Worm (Caenorhabditis elegans) whole organism, L2 larva: ENCODE results near the gene H12D21.11.

Experiments used
- R02D3.7 ChIP-seq: fragments of 150-350 bp; optimal IDR thresholded peaks from 2 replicates; lab custom pipeline; 2014; ENCODE audit warnings: missing biosample characterization, missing genetic modification characterization
- alr-1 ChIP-seq: fragments of 150-350 bp; optimal IDR thresholded peaks from 2 replicates; lab custom pipeline; 2014; ENCODE audit warnings: missing biosample characterization, missing genetic modification characterization
- aly-2 ChIP-seq: fragments of 150-350 bp; optimal IDR thresholded peaks from 2 replicates; lab custom pipeline; 2014; ENCODE audit warnings: missing biosample characterization, missing genetic modification characterization
- ceh-16 ChIP-seq: fragments of 150-350 bp; optimal IDR thresholded peaks from 2 replicates; lab custom pipeline; 2014; ENCODE audit warnings: missing biosample characterization, missing genetic modification characterization
- ceh-82 ChIP-seq: fragments of 150-350 bp; optimal IDR thresholded peaks from 2 replicates; lab custom pipeline; 2014; ENCODE audit warnings: missing biosample characterization, missing genetic modification characterization
- crh-2 ChIP-seq: sonication (generic microtip); optimal IDR thresholded peaks from 2 replicates; lab custom pipeline; 2017; ENCODE audit warnings: missing biosample characterization, missing genetic modification characterization
- dmd-4 ChIP-seq: sonication (generic microtip); optimal IDR thresholded peaks from 2 replicates; lab custom pipeline; 2017; ENCODE audit warnings: missing biosample characterization, missing genetic modification characterization
- egl-27 ChIP-seq: sonication (generic microtip); optimal IDR thresholded peaks from 3 replicates; lab custom pipeline; 2017; ENCODE audit warnings: missing biosample characterization, missing genetic modification reagents, missing genetic modification characterization
- fos-1 ChIP-seq: fragments of 150-350 bp; optimal IDR thresholded peaks from 2 replicates; lab custom pipeline; 2014; ENCODE audit warnings: missing biosample characterization, missing genetic modification characterization
- gmeb-1 ChIP-seq: fragments of 150-350 bp; optimal IDR thresholded peaks from 2 replicates; lab custom pipeline; 2014; ENCODE audit warnings: missing biosample characterization, missing genetic modification characterization
- lin-11 ChIP-seq: fragments of 150-350 bp; sonication (generic microtip); optimal IDR thresholded peaks from 2 replicates; lab custom pipeline; 2014; ENCODE audit warnings: missing biosample characterization, missing genetic modification characterization, inconsistent platforms, mixed read lengths
- mab-5 ChIP-seq: fragments of 150-350 bp; optimal IDR thresholded peaks from 2 replicates; lab custom pipeline; 2014; ENCODE audit warnings: missing biosample characterization, missing genetic modification characterization
- mbf-1 ChIP-seq: sonication (generic microtip); optimal IDR thresholded peaks from 2 replicates; lab custom pipeline; 2017; ENCODE audit warnings: missing biosample characterization, missing genetic modification characterization
- nhr-21 ChIP-seq: fragments of 150-350 bp; optimal IDR thresholded peaks from 2 replicates; lab custom pipeline; 2014; ENCODE audit warnings: missing biosample characterization, missing genetic modification characterization
- nhr-23 ChIP-seq: fragments of 150-350 bp; optimal IDR thresholded peaks from 2 replicates; lab custom pipeline; 2014; ENCODE audit warnings: missing biosample characterization, missing genetic modification reagents, missing genetic modification characterization
- nhr-237 ChIP-seq: fragments of 150-350 bp; optimal IDR thresholded peaks from 2 replicates; lab custom pipeline; 2014; ENCODE audit warnings: missing biosample characterization, missing genetic modification characterization
- nhr-25 ChIP-seq: fragments of 150-350 bp; sonication (generic microtip); optimal IDR thresholded peaks from 3 replicates; lab custom pipeline; 2014; ENCODE audit warnings: missing biosample characterization, missing genetic modification characterization
- sem-4 ChIP-seq: fragments of 150-350 bp; optimal IDR thresholded peaks from 2 replicates; lab custom pipeline; 2014; ENCODE audit warnings: missing biosample characterization, missing genetic modification reagents, missing genetic modification characterization
- sma-3 ChIP-seq: sonication (generic microtip); optimal IDR thresholded peaks from 2 replicates; lab custom pipeline; 2016; ENCODE audit warnings: missing genetic modification reagents, missing genetic modification characterization, missing compliant biosample characterization
- sma-9 ChIP-seq, 2 experiments: fragments of 150-350 bp in 1 of 2; sonication (generic microtip) in 1 of 2; optimal IDR thresholded peaks; 2 replicates each; lab custom pipeline; 2014 to 2016; ENCODE audit warnings: missing genetic modification characterization in 2 of 2, mild to moderate bottlenecking in 1 of 2, missing biosample characterization in 1 of 2, missing compliant biosample characterization in 1 of 2, missing genetic modification reagents in 1 of 2, moderate library complexity in 1 of 2
- snpc-4 ChIP-seq: fragments of 150-350 bp; optimal IDR thresholded peaks from 2 replicates; lab custom pipeline; 2014; ENCODE audit warnings: missing biosample characterization, missing genetic modification characterization
- unc-55 ChIP-seq: fragments of 150-350 bp; sonication (generic microtip); optimal IDR thresholded peaks from 3 replicates; lab custom pipeline; 2014; ENCODE audit warnings: missing biosample characterization, missing genetic modification reagents, missing genetic modification characterization
- unc-62 ChIP-seq: fragments of 150-350 bp; optimal IDR thresholded peaks from 2 replicates; lab custom pipeline; 2014; ENCODE audit warnings: missing biosample characterization, missing genetic modification reagents, missing genetic modification characterization
- ztf-1 ChIP-seq: fragments of 200-800 bp; sonication (Bioruptor generic); conservative IDR thresholded peaks from 2 replicates; pipeline ENCODE4 v1.3.6; 2022; ENCODE audit warnings: missing genetic modification characterization, missing compliant biosample characterization
- ztf-4 ChIP-seq: fragments of 150-350 bp; optimal IDR thresholded peaks from 2 replicates; lab custom pipeline; 2014; ENCODE audit warnings: missing biosample characterization, missing genetic modification characterization

The H12D21.11 gene

ce11 chrV:14954633-14955032, 38.9 kb downstream of the H12D21.11 start, which contains the start of gene C30G7.5:
TSS of gene C30G7.5 (minus strand) at chrV:14954733.
- TF ChIP-seq fos-1 (no peak), unc-55 (no peak), sem-4 (tag; lab: Kevin White, UChicago) (no peak), ceh-16 (no peak), sma-9 (GFP tag; optimal IDR thresholded peaks at IDR 0.05; lab: Kevin White, UChicago) (no peak), sma-9 (tag; optimal IDR thresholded peaks at IDR 0.05; lab: Kevin White, UChicago) (no peak), ceh-82 (tag; lab: Kevin White, UChicago) (no peak), egl-27 (tag; lab: Kevin White, UChicago) (no peak), nhr-21 (tag; lab: Kevin White, UChicago) (no peak), unc-62 (GFP tag; lab: Kevin White, UChicago) (no peak), lin-11 (tag; lab: Kevin White, UChicago) (no peak), sma-3 (GFP tag; lab: Kevin White, UChicago) (no peak), nhr-25 (tag; lab: Kevin White, UChicago) (no peak), R02D3.7 (no peak), alr-1 (tag; lab: Kevin White, UChicago) (no peak), mab-5 (tag; lab: Kevin White, UChicago) (no peak), crh-2 (no peak), nhr-237 (tag; lab: Kevin White, UChicago) (no peak), gmeb-1 (no peak)

ce11 chrV:14955676-14956075, 40.0 kb downstream of the H12D21.11 start, which contains the start of gene F02D8.9:
TSS of gene F02D8.9 (minus strand) at chrV:14955776.
- no peak for TF ChIP-seq dmd-4 (tag; lab: Kevin White, UChicago)
- TF ChIP-seq R02D3.7 = no peak
- no peak for TF ChIP-seq lin-11 (tag; lab: Kevin White, UChicago)
- TF ChIP-seq mbf-1 (tag; lab: Kevin White, UChicago) = no peak
- TF ChIP-seq unc-62 (GFP tag; lab: Kevin White, UChicago) = no peak
- no peak for TF ChIP-seq ztf-4 (tag; lab: Kevin White, UChicago)
- TF ChIP-seq crh-2 = no peak
- no peak for TF ChIP-seq ceh-82 (tag; lab: Kevin White, UChicago)
- TF ChIP-seq snpc-4 (tag; lab: Kevin White, UChicago) = no peak
- no peak for TF ChIP-seq ztf-1 (GFP tag; lab: Robert Waterston, UW)
- no peak for TF ChIP-seq nhr-23 (tag; lab: Kevin White, UChicago)
- no peak for TF ChIP-seq aly-2
